Worm (Caenorhabditis elegans) whole organism, L4 larva: ENCODE measurements around the gene Y43C5B.3.
A peak's percentile ranks its signal among the peaks of the same experiment; 100 is the strongest.

Experiments used
- D1046.2 ChIP-seq: fragments of 200-800 bp; sonication (Bioruptor generic); IDR thresholded peaks from 2 replicates; pipeline ENCODE4 v1.3.6; 2022; ENCODE audit warnings: missing genetic modification characterization, missing compliant biosample characterization
- F26F4.8 ChIP-seq: fragments of 200-800 bp; sonication (Bioruptor generic); conservative IDR thresholded peaks from 2 replicates; pipeline ENCODE4 v1.3.6; 2022; ENCODE audit warnings: missing genetic modification characterization, missing compliant biosample characterization
- F44E2.7 ChIP-seq: fragments of 200-800 bp; sonication (Bioruptor generic); IDR thresholded peaks from 2 replicates; pipeline ENCODE4 v2.1.2; 2022; ENCODE audit warnings: missing genetic modification characterization, missing compliant biosample characterization
- F49E8.2 ChIP-seq: sonication (generic microtip); optimal IDR thresholded peaks from 2 replicates; lab custom pipeline; 2016; ENCODE audit warnings: missing compliant biosample characterization, mild to moderate bottlenecking, missing genetic modification characterization, borderline replicate concordance
- T20F7.1 ChIP-seq: fragments of 200-800 bp; sonication (Bioruptor generic); optimal IDR thresholded peaks from 2 replicates; lab custom pipeline; 2018; ENCODE audit warnings: mild to moderate bottlenecking, missing genetic modification characterization, missing compliant biosample characterization
- T26A8.4 ChIP-seq: fragments of 200-800 bp; sonication (Bioruptor generic); IDR thresholded peaks from 2 replicates; pipeline ENCODE4 v1.3.6; 2022; ENCODE audit warnings: missing genetic modification characterization, missing compliant biosample characterization
- Y105C5A.15 ChIP-seq: fragments of 200-800 bp; sonication (Bioruptor generic); IDR thresholded peaks from 2 replicates; pipeline ENCODE4 v1.3.6; 2022; ENCODE audit warnings: missing genetic modification characterization, missing compliant biosample characterization
- aha-1 ChIP-seq: fragments of 150-350 bp; peaks from one replicate; lab custom pipeline; 2014; ENCODE audit warnings: missing biosample characterization, missing genetic modification characterization
- ceh-44 ChIP-seq: fragments of 200-800 bp; sonication (Bioruptor generic); IDR thresholded peaks from 2 replicates; pipeline ENCODE4 v1.3.6; 2022; ENCODE audit warnings: missing genetic modification reagents, missing genetic modification characterization, missing compliant biosample characterization
- ceh-62 ChIP-seq: sonication (generic microtip); optimal IDR thresholded peaks from 2 replicates; lab custom pipeline; 2017; ENCODE audit warnings: missing biosample characterization, missing genetic modification characterization
- ceh-82 ChIP-seq: sonication (generic microtip); optimal IDR thresholded peaks from 2 replicates; lab custom pipeline; 2017; ENCODE audit warnings: missing biosample characterization, missing genetic modification characterization
- ces-1 ChIP-seq: fragments of 150-350 bp; sonication (generic microtip); optimal IDR thresholded peaks from 4 replicates; lab custom pipeline; 2014; ENCODE audit warnings: missing biosample characterization, missing genetic modification reagents, missing genetic modification characterization
- cey-2 ChIP-seq: sonication (generic microtip); optimal IDR thresholded peaks from 3 replicates; lab custom pipeline; 2017; ENCODE audit warnings: missing genetic modification characterization, mild to moderate bottlenecking, missing compliant biosample characterization, antibody characterized with exemption, borderline replicate concordance; ENCODE audit not compliant: insufficient read depth
- daf-12 ChIP-seq: fragments of 150-350 bp; optimal IDR thresholded peaks from 2 replicates; lab custom pipeline; 2014; ENCODE audit warnings: missing biosample characterization, missing genetic modification reagents, missing genetic modification characterization
- daf-19 ChIP-seq: fragments of 200-800 bp; sonication (Bioruptor generic); conservative IDR thresholded peaks from 2 replicates; pipeline ENCODE4 v1.3.6; 2022; ENCODE audit warnings: missing genetic modification characterization, missing compliant biosample characterization
- daf-8 ChIP-seq: fragments of 200-800 bp; sonication (Bioruptor generic); IDR thresholded peaks from 2 replicates; pipeline ENCODE4 v1.3.6; 2022; ENCODE audit warnings: missing genetic modification characterization, missing compliant biosample characterization
- dmd-8 ChIP-seq: fragments of 200-800 bp; sonication (Bioruptor generic); IDR thresholded peaks from 2 replicates; pipeline ENCODE4 v1.3.6; 2022; ENCODE audit warnings: missing genetic modification characterization, missing compliant biosample characterization
- dmd-9 ChIP-seq: fragments of 200-800 bp; sonication (Bioruptor generic); IDR thresholded peaks from 2 replicates; pipeline ENCODE4 v1.3.6; 2022; ENCODE audit warnings: missing genetic modification reagents, missing genetic modification characterization, missing compliant biosample characterization
- dpl-1 ChIP-seq: fragments of 150-350 bp; optimal IDR thresholded peaks from 2 replicates; lab custom pipeline; 2014; ENCODE audit warnings: missing biosample characterization, missing genetic modification reagents, missing genetic modification characterization
- duxl-1 ChIP-seq: sonication (generic microtip); optimal IDR thresholded peaks from 2 replicates; lab custom pipeline; 2016; ENCODE audit warnings: mild to moderate bottlenecking, missing genetic modification characterization, moderate library complexity, missing compliant biosample characterization; ENCODE audit not compliant: poor library complexity
- egl-43 ChIP-seq: fragments of 200-800 bp; sonication (Bioruptor generic); IDR thresholded peaks from 2 replicates; pipeline ENCODE4 v1.3.6; 2022; ENCODE audit warnings: missing genetic modification reagents, missing genetic modification characterization, missing compliant biosample characterization
- fos-1 ChIP-seq: fragments of 150-350 bp; optimal IDR thresholded peaks from 2 replicates; lab custom pipeline; 2014; ENCODE audit warnings: missing biosample characterization, missing genetic modification characterization
- lim-7 ChIP-seq: fragments of 200-800 bp; sonication (Bioruptor generic); IDR thresholded peaks from 2 replicates; pipeline ENCODE4 v1.3.6; 2022; ENCODE audit warnings: missing genetic modification characterization, missing compliant biosample characterization
- lin-13 ChIP-seq: fragments of 150-350 bp; optimal IDR thresholded peaks from 2 replicates; lab custom pipeline; 2014; ENCODE audit warnings: missing biosample characterization, missing genetic modification reagents, missing genetic modification characterization
- lin-38 ChIP-seq: fragments of 200-800 bp; sonication (Bioruptor generic); IDR thresholded peaks from 2 replicates; pipeline ENCODE4 v1.3.6; 2022; ENCODE audit warnings: missing genetic modification reagents, missing genetic modification characterization, missing compliant biosample characterization
- lin-39 ChIP-seq: fragments of 150-350 bp; optimal IDR thresholded peaks from 2 replicates; lab custom pipeline; 2014; ENCODE audit warnings: missing biosample characterization, missing genetic modification reagents, missing genetic modification characterization
- lsy-2 ChIP-seq, 2 experiments: fragments of 150-350 bp in 1 of 2; sonication (generic microtip) in 1 of 2; optimal IDR thresholded peaks; 2 replicates each; lab custom pipeline; 2014 to 2017; ENCODE audit warnings: missing biosample characterization in 2 of 2, missing genetic modification characterization in 2 of 2
- madf-9 ChIP-seq: fragments of 200-800 bp; sonication (Bioruptor generic); conservative IDR thresholded peaks from 2 replicates; pipeline ENCODE4 v1.3.6; 2022; ENCODE audit warnings: missing genetic modification reagents, missing genetic modification characterization, missing compliant biosample characterization
- mdl-1 ChIP-seq, 2 experiments: fragments of 150-350 bp in 1 of 2; sonication (generic microtip) in 1 of 2; optimal IDR thresholded peaks; 2 replicates each; lab custom pipeline; 2014 to 2017; ENCODE audit warnings: missing biosample characterization in 2 of 2, missing genetic modification characterization in 2 of 2
- mep-1 ChIP-seq: fragments of 150-350 bp; sonication (generic microtip); optimal IDR thresholded peaks from 3 replicates; lab custom pipeline; 2014; ENCODE audit warnings: missing biosample characterization, missing genetic modification characterization
- mes-2 ChIP-seq: sonication (generic microtip); optimal IDR thresholded peaks from 2 replicates; lab custom pipeline; 2016; ENCODE audit warnings: missing genotype, mild to moderate bottlenecking, missing genetic modification characterization, missing compliant biosample characterization; ENCODE audit not compliant: poor library complexity, severe bottlenecking
- mxl-2 ChIP-seq: fragments of 200-800 bp; sonication (Bioruptor generic); conservative IDR thresholded peaks from 2 replicates; pipeline ENCODE4 v1.3.6; 2022; ENCODE audit warnings: missing genetic modification reagents, missing genetic modification characterization, missing compliant biosample characterization
- nhr-11 ChIP-seq: fragments of 150-350 bp; optimal IDR thresholded peaks from 2 replicates; lab custom pipeline; 2014; ENCODE audit warnings: missing biosample characterization, missing genetic modification characterization
- nhr-111 ChIP-seq: fragments of 200-800 bp; sonication (Bioruptor generic); optimal IDR thresholded peaks from 2 replicates; lab custom pipeline; 2018; ENCODE audit warnings: mild to moderate bottlenecking, missing genetic modification characterization, missing compliant biosample characterization
- nhr-25 ChIP-seq: sonication (generic microtip); optimal IDR thresholded peaks from 2 replicates; lab custom pipeline; 2017; ENCODE audit warnings: missing genetic modification characterization, mild to moderate bottlenecking, missing compliant biosample characterization, antibody characterized with exemption, moderate library complexity, borderline replicate concordance; ENCODE audit not compliant: insufficient read depth
- nhr-28 ChIP-seq: fragments of 150-350 bp; optimal IDR thresholded peaks from 2 replicates; lab custom pipeline; 2014; ENCODE audit warnings: missing biosample characterization, missing genetic modification characterization
- nhr-41 ChIP-seq: fragments of 200-800 bp; sonication (Bioruptor generic); IDR thresholded peaks from 2 replicates; pipeline ENCODE4 v1.3.6; 2022; ENCODE audit warnings: missing genetic modification reagents, missing genetic modification characterization, missing compliant biosample characterization
- nhr-42 ChIP-seq: fragments of 200-800 bp; sonication (Bioruptor generic); IDR thresholded peaks from 2 replicates; pipeline ENCODE4 v1.3.6; 2022; ENCODE audit warnings: missing genetic modification characterization, missing compliant biosample characterization
- nhr-48 ChIP-seq: sonication (generic microtip); optimal IDR thresholded peaks from 2 replicates; lab custom pipeline; 2016; ENCODE audit warnings: mild to moderate bottlenecking, missing genetic modification characterization, missing compliant biosample characterization
- nhr-77 ChIP-seq: fragments of 150-350 bp; optimal IDR thresholded peaks from 2 replicates; lab custom pipeline; 2014; ENCODE audit warnings: missing biosample characterization, missing genetic modification characterization
- php-3 ChIP-seq: fragments of 200-800 bp; sonication (Bioruptor generic); IDR thresholded peaks from 2 replicates; pipeline ENCODE4 v1.3.6; 2022; ENCODE audit warnings: missing genetic modification reagents, missing genetic modification characterization, missing compliant biosample characterization
- rbr-2 ChIP-seq: sonication (generic microtip); optimal IDR thresholded peaks from 2 replicates; lab custom pipeline; 2016; ENCODE audit warnings: missing genotype, missing genetic modification characterization, missing compliant biosample characterization
- skn-1 ChIP-seq: fragments of 150-350 bp; optimal IDR thresholded peaks from 2 replicates; lab custom pipeline; 2014; ENCODE audit warnings: missing biosample characterization, missing genetic modification characterization
- snpc-1.2 ChIP-seq: fragments of 200-800 bp; sonication (Bioruptor generic); IDR thresholded peaks from 2 replicates; pipeline ENCODE4 v1.3.6; 2022; ENCODE audit warnings: missing genetic modification reagents, missing genetic modification characterization, missing compliant biosample characterization
- snpc-4 ChIP-seq: fragments of 150-350 bp; optimal IDR thresholded peaks from 2 replicates; lab custom pipeline; 2014; ENCODE audit warnings: missing biosample characterization, missing genetic modification characterization
- spr-1 ChIP-seq: sonication (generic microtip); optimal IDR thresholded peaks from 2 replicates; lab custom pipeline; 2016; ENCODE audit warnings: mild to moderate bottlenecking, missing genetic modification characterization, missing compliant biosample characterization
- unc-130 ChIP-seq: sonication (generic microtip); optimal IDR thresholded peaks from 2 replicates; lab custom pipeline; 2016; ENCODE audit warnings: missing genetic modification reagents, missing genetic modification characterization, missing compliant biosample characterization
- vab-7 ChIP-seq: fragments of 200-800 bp; sonication (Bioruptor generic); IDR thresholded peaks from 2 replicates; pipeline ENCODE4 v1.3.6; 2022; ENCODE audit warnings: missing genetic modification reagents, missing genetic modification characterization, missing compliant biosample characterization
- zag-1 ChIP-seq: fragments of 150-350 bp; optimal IDR thresholded peaks from 2 replicates; lab custom pipeline; 2014; ENCODE audit warnings: missing biosample characterization, missing genetic modification characterization
- zfp-2 ChIP-seq: sonication (generic microtip); optimal IDR thresholded peaks from 2 replicates; lab custom pipeline; 2016; ENCODE audit warnings: mild to moderate bottlenecking, missing genetic modification characterization, missing compliant biosample characterization
- zip-11 ChIP-seq: fragments of 200-800 bp; sonication (Bioruptor generic); IDR thresholded peaks from 2 replicates; pipeline ENCODE4 v1.3.6; 2022; ENCODE audit warnings: missing genetic modification characterization, missing compliant biosample characterization

Gene Y43C5B.3

ce11 chrIV:10311115-10311514 is 39.3 kb upstream of the Y43C5B.3 start:
- TF ChIP-seq dmd-9 (GFP tag; lab: Robert Waterston, UW) (no peak), D1046.2 (GFP tag; lab: Robert Waterston, UW) (no peak), ceh-44 (GFP tag; lab: Robert Waterston, UW) (peak; percentile 39; the same call in 1 of the 2 replicates), daf-8 (GFP tag; lab: Robert Waterston, UW) (no peak), ceh-82 (tag; lab: Kevin White, UChicago) (no peak), ces-1 (no peak), T20F7.1 (GFP tag; lab: Kevin White, UChicago) (no peak), nhr-28 (tag; lab: Kevin White, UChicago) (no peak), lin-38 (no peak), aha-1 (tag; lab: Kevin White, UChicago) (no peak), dmd-8 (no peak), nhr-42 (GFP tag; lab: Robert Waterston, UW) (no peak), egl-43 (GFP tag; lab: Robert Waterston, UW) (no peak), duxl-1 (no peak), mxl-2 (GFP tag; lab: Robert Waterston, UW) (no peak), zip-11 (GFP tag; lab: Robert Waterston, UW) (no peak), nhr-111 (GFP tag; lab: Kevin White, UChicago) (no peak), mdl-1 (tag; optimal IDR thresholded peaks at IDR 0.05; lab: Kevin White, UChicago) (no peak), daf-19 (GFP tag; lab: Robert Waterston, UW) (no peak), mep-1 (tag; lab: Kevin White, UChicago) (no peak), nhr-41 (0 out of 2 replicates have a peak, but pooled peaks have one; percentile 15), T26A8.4 (GFP tag; lab: Robert Waterston, UW) (peak; percentile 24; the same call in 1 of the 2 replicates), nhr-77 (tag; lab: Kevin White, UChicago) (no peak), zag-1 (tag; lab: Kevin White, UChicago) (no peak), Y105C5A.15 (GFP tag; lab: Robert Waterston, UW) (no peak), spr-1 (tag; lab: Kevin White, UChicago) (no peak), skn-1 (tag; lab: Kevin White, UChicago) (no peak), ceh-62 (tag; lab: Kevin White, UChicago) (no peak), cey-2 (tag; lab: Kevin White, UChicago) (no peak), lin-13 (GFP tag; lab: Kevin White, UChicago) (no peak), snpc-1.2 (peak; percentile 84), dpl-1 (GFP tag; lab: Kevin White, UChicago) (no peak), daf-12 (no peak), F49E8.2 (tag; lab: Kevin White, UChicago) (no peak), F44E2.7 (GFP tag; lab: Robert Waterston, UW) (no peak), F26F4.8 (GFP tag; lab: Robert Waterston, UW) (0 out of 2 replicates have a peak, but pooled peaks have one; percentile 52), lim-7 (GFP tag; lab: Robert Waterston, UW) (peak; percentile 75), nhr-25 (tag; lab: Kevin White, UChicago) (no peak), zfp-2 (tag; lab: Kevin White, UChicago) (no peak), lsy-2 (tag; optimal IDR thresholded peaks at IDR 0.05; lab: Kevin White, UChicago) (no peak), nhr-11 (tag; lab: Kevin White, UChicago) (no peak), fos-1 (tag; lab: Kevin White, UChicago) (no peak), php-3 (GFP tag; lab: Robert Waterston, UW) (no peak), unc-130 (GFP tag; lab: Kevin White, UChicago) (no peak), snpc-4 (tag; lab: Kevin White, UChicago) (no peak), rbr-2 (no peak), lin-39 (tag; lab: Kevin White, UChicago) (no peak), madf-9 (no peak), mes-2 (no peak), nhr-48 (tag; lab: Kevin White, UChicago) (no peak), vab-7 (GFP tag; lab: Robert Waterston, UW) (no peak)
